Fruit fly (Drosophila melanogaster) whole organism, embryonic: Measurements from ENCODE around the gene Ras85D.

ENCODE experiments used
- Antp ChIP-seq: fragments of 200-800 bp; sonication (Bioruptor generic); optimal IDR thresholded peaks from 3 replicates; lab custom pipeline; 2016; ENCODE audit warnings: missing biosample characterization, missing genetic modification characterization
- Asciz ChIP-seq: fragments of 200-800 bp; sonication (Bioruptor generic); optimal IDR thresholded peaks from 2 replicates; lab custom pipeline; 2017; ENCODE audit warnings: missing biosample characterization, mild to moderate bottlenecking, missing genetic modification characterization, missing genetic modification reagents
- B-H2 ChIP-seq: fragments of 200-800 bp; sonication (Bioruptor generic); optimal IDR thresholded peaks from 2 replicates; lab custom pipeline; 2018; ENCODE audit warnings: missing biosample characterization, mild to moderate bottlenecking, missing genetic modification characterization
- CG10366 ChIP-seq: fragments of 200-800 bp; sonication (Bioruptor generic); IDR thresholded peaks from 2 replicates; pipeline ENCODE4 v1.3.6; 2022; ENCODE audit warnings: missing biosample characterization, missing genetic modification characterization
- CG11398 ChIP-seq: fragments of 200-800 bp; sonication (Bioruptor generic); optimal IDR thresholded peaks from 2 replicates; lab custom pipeline; 2016; ENCODE audit warnings: missing biosample characterization, missing genetic modification characterization
- CG11695 ChIP-seq: fragments of 200-800 bp; sonication (Bioruptor generic); IDR thresholded peaks from 3 replicates; pipeline ENCODE4 v1.3.6; 2022; ENCODE audit warnings: missing biosample characterization, missing genetic modification characterization
- CG1233 ChIP-seq: fragments of 200-800 bp; sonication (Bioruptor generic); optimal IDR thresholded peaks from 4 replicates; lab custom pipeline; 2018; ENCODE audit warnings: missing biosample characterization, mild to moderate bottlenecking, missing genetic modification characterization
- CG13123 ChIP-seq: fragments of 200-800 bp; sonication (Bioruptor generic); optimal IDR thresholded peaks from 2 replicates; lab custom pipeline; 2016; ENCODE audit warnings: missing biosample characterization, missing genetic modification characterization
- CG14441 ChIP-seq: fragments of 200-800 bp; sonication (Bioruptor generic); IDR thresholded peaks from 2 replicates; pipeline ENCODE4 v1.3.6; 2022; ENCODE audit warnings: missing biosample characterization, missing genetic modification characterization
- CG14710 ChIP-seq: fragments of 200-800 bp; sonication (Bioruptor generic); optimal IDR thresholded peaks from 3 replicates; lab custom pipeline; 2019; ENCODE audit warnings: missing biosample characterization, mild to moderate bottlenecking, missing genetic modification characterization, moderate library complexity
- CG15073 ChIP-seq: fragments of 200-800 bp; sonication (Bioruptor generic); optimal IDR thresholded peaks from 2 replicates; lab custom pipeline; 2016; ENCODE audit warnings: missing biosample characterization, missing genetic modification characterization
- CG1832 ChIP-seq: fragments of 200-800 bp; sonication (Bioruptor generic); optimal IDR thresholded peaks from 2 replicates; lab custom pipeline; 2017; ENCODE audit warnings: missing biosample characterization, mild to moderate bottlenecking, missing genetic modification characterization, inconsistent platforms
- CG2712 ChIP-seq: fragments of 200-800 bp; optimal IDR thresholded peaks from 3 replicates; lab custom pipeline; 2019; ENCODE audit warnings: missing biosample characterization, mild to moderate bottlenecking, missing genetic modification characterization, moderate library complexity
- CG31388 ChIP-seq: fragments of 200-800 bp; sonication (Bioruptor generic); optimal IDR thresholded peaks from 2 replicates; lab custom pipeline; 2016; ENCODE audit warnings: missing biosample characterization, missing genetic modification characterization
- CG4617 ChIP-seq: fragments of 200-800 bp; sonication (Bioruptor generic); optimal IDR thresholded peaks from 3 replicates; lab custom pipeline; 2016; ENCODE audit warnings: missing biosample characterization, missing genetic modification characterization, borderline replicate concordance
- CG4820 ChIP-seq: fragments of 200-800 bp; sonication (Bioruptor generic); optimal IDR thresholded peaks from 3 replicates; lab custom pipeline; 2016; ENCODE audit warnings: missing biosample characterization, missing genetic modification characterization
- CG6689 ChIP-seq: fragments of 200-800 bp; sonication (Bioruptor generic); IDR thresholded peaks from 2 replicates; pipeline ENCODE4 v1.3.6; 2022; ENCODE audit warnings: missing biosample characterization, missing genetic modification characterization
- CG6791 ChIP-seq: fragments of 200-800 bp; sonication (Bioruptor generic); IDR thresholded peaks from 3 replicates; pipeline ENCODE4 v1.3.6; 2022; ENCODE audit warnings: missing biosample characterization, missing genetic modification characterization; ENCODE audit not compliant: partially characterized antibody
- CG7357 ChIP-seq: fragments of 200-800 bp; sonication (Bioruptor generic); IDR thresholded peaks from 3 replicates; pipeline ENCODE4 v1.3.6; 2022; ENCODE audit warnings: missing biosample characterization, missing genetic modification characterization
- CG9437 ChIP-seq: fragments of 200-800 bp; sonication (Bioruptor generic); optimal IDR thresholded peaks from 2 replicates; lab custom pipeline; 2018; ENCODE audit warnings: missing biosample characterization, mild to moderate bottlenecking, missing genetic modification characterization
- CG9932 ChIP-seq: fragments of 200-800 bp; sonication (Bioruptor generic); IDR thresholded peaks from 2 replicates; pipeline ENCODE4 v1.3.6; 2022; ENCODE audit warnings: missing biosample characterization, missing genetic modification characterization
- D19A ChIP-seq: fragments of 200-800 bp; optimal IDR thresholded peaks from 3 replicates; lab custom pipeline; 2019; ENCODE audit warnings: missing biosample characterization, mild to moderate bottlenecking, missing genetic modification characterization, moderate library complexity
- Deaf1 ChIP-seq: fragments of 200-800 bp; optimal IDR thresholded peaks from 3 replicates; lab custom pipeline; 2019; ENCODE audit warnings: missing biosample characterization, mild to moderate bottlenecking, missing genetic modification characterization, moderate library complexity
- Doc3 ChIP-seq: fragments of 200-800 bp; sonication (Bioruptor generic); IDR thresholded peaks from 3 replicates; pipeline ENCODE4 v1.3.6; 2022; ENCODE audit warnings: missing biosample characterization, missing genetic modification characterization; ENCODE audit not compliant: partially characterized antibody
- E2f1 ChIP-seq: fragments of 200-800 bp; sonication (Bioruptor generic); IDR thresholded peaks from 2 replicates; pipeline ENCODE4 v1.3.6; 2022; ENCODE audit warnings: missing biosample characterization, missing genetic modification characterization
- Elba2 ChIP-seq: fragments of 200-800 bp; sonication (Bioruptor generic); optimal IDR thresholded peaks from 3 replicates; lab custom pipeline; 2016; ENCODE audit warnings: missing biosample characterization, missing genetic modification characterization
- Hr3 ChIP-seq: fragments of 200-800 bp; sonication (Bioruptor generic); optimal IDR thresholded peaks from 3 replicates; lab custom pipeline; 2016; ENCODE audit warnings: missing biosample characterization, missing genetic modification characterization
- Lim3 ChIP-seq: fragments of 200-800 bp; sonication (Bioruptor generic); IDR thresholded peaks from 2 replicates; pipeline ENCODE4 v1.3.6; 2022; ENCODE audit warnings: missing biosample characterization, missing genetic modification characterization
- Neu2 ChIP-seq: fragments of 200-800 bp; sonication (Bioruptor generic); optimal IDR thresholded peaks from 3 replicates; lab custom pipeline; 2016; ENCODE audit warnings: missing biosample characterization, missing genetic modification characterization, borderline replicate concordance
- Ptx1 ChIP-seq: fragments of 200-800 bp; sonication (Bioruptor generic); IDR thresholded peaks from 2 replicates; pipeline ENCODE4 v1.3.6; 2022; ENCODE audit warnings: missing biosample characterization, missing genetic modification characterization
- Scr ChIP-seq: fragments of 200-800 bp; sonication (Bioruptor generic); IDR thresholded peaks from 2 replicates; pipeline ENCODE4 v1.3.6; 2022; ENCODE audit warnings: missing biosample characterization, missing genetic modification characterization; ENCODE audit not compliant: partially characterized antibody
- Six4 ChIP-seq: fragments of 200-800 bp; sonication (Bioruptor generic); optimal IDR thresholded peaks from 2 replicates; lab custom pipeline; 2016; ENCODE audit warnings: missing biosample characterization, missing genetic modification characterization
- Sox100B ChIP-seq: fragments of 200-800 bp; sonication (Bioruptor generic); optimal IDR thresholded peaks from 3 replicates; lab custom pipeline; 2018; ENCODE audit warnings: missing biosample characterization, mild to moderate bottlenecking, missing genetic modification characterization
- Trl ChIP-seq, 3 experiments: fragments of >200 bp in 2 of 3; fragments of 200-800 bp in 1 of 3; sonication (Bioruptor generic) in 1 of 3; optimal IDR thresholded peaks; 2 replicates in 1 of 3; 3 replicates in 2 of 3; lab custom pipeline; 2016 to 2017; ENCODE audit warnings: missing biosample characterization in 1 of 3, missing genetic modification characterization in 1 of 3
- ab ChIP-seq: fragments of 200-800 bp; sonication (Bioruptor generic); optimal IDR thresholded peaks from 2 replicates; lab custom pipeline; 2016; ENCODE audit warnings: missing biosample characterization, missing genetic modification characterization
- abd-A ChIP-seq: fragments of 200-800 bp; sonication (Bioruptor generic); optimal IDR thresholded peaks from 3 replicates; lab custom pipeline; 2019; ENCODE audit warnings: missing biosample characterization, mild to moderate bottlenecking, missing genetic modification characterization, moderate library complexity
- cas ChIP-seq: fragments of 200-800 bp; sonication (Bioruptor generic); IDR thresholded peaks from 2 replicates; pipeline ENCODE4 v1.3.6; 2022; ENCODE audit warnings: missing biosample characterization, missing genetic modification characterization
- crc ChIP-seq: fragments of 200-800 bp; sonication (Bioruptor generic); optimal IDR thresholded peaks from 2 replicates; lab custom pipeline; 2016; ENCODE audit warnings: missing biosample characterization, missing genetic modification characterization
- dan ChIP-seq: fragments of 200-800 bp; sonication (Bioruptor generic); IDR thresholded peaks from 2 replicates; pipeline ENCODE4 v1.3.6; 2022; ENCODE audit warnings: missing biosample characterization, missing genetic modification characterization
- ems ChIP-seq: fragments of 200-800 bp; sonication (Bioruptor generic); optimal IDR thresholded peaks from 3 replicates; lab custom pipeline; 2016; ENCODE audit warnings: missing biosample characterization, missing genetic modification characterization
- ewg ChIP-seq: fragments of 200-800 bp; sonication (Bioruptor generic); optimal IDR thresholded peaks from 3 replicates; lab custom pipeline; 2017; ENCODE audit warnings: mild to moderate bottlenecking, missing biosample characterization, missing genetic modification reagents, missing genetic modification characterization
- fru ChIP-seq: fragments of >200 bp; optimal IDR thresholded peaks from 2 replicates; lab custom pipeline; 2017
- gsb ChIP-seq: fragments of 200-800 bp; sonication (Bioruptor generic); IDR thresholded peaks from 2 replicates; pipeline ENCODE4 v1.3.6; 2022; ENCODE audit warnings: missing biosample characterization, missing genetic modification characterization
- ken ChIP-seq: fragments of 200-800 bp; sonication (Bioruptor generic); IDR thresholded peaks from 3 replicates; pipeline ENCODE4 v1.3.6; 2022; ENCODE audit warnings: missing biosample characterization, missing genetic modification characterization
- klu ChIP-seq: fragments of 200-800 bp; sonication (Bioruptor generic); IDR thresholded peaks from 2 replicates; pipeline ENCODE4 v1.3.6; 2022; ENCODE audit warnings: missing biosample characterization, missing genetic modification characterization
- lab ChIP-seq: fragments of 200-800 bp; sonication (Bioruptor generic); optimal IDR thresholded peaks from 3 replicates; lab custom pipeline; 2017; ENCODE audit warnings: missing biosample characterization, missing genetic modification characterization, mild to moderate bottlenecking, moderate library complexity, missing genetic modification reagents
- lilli ChIP-seq: fragments of 200-800 bp; sonication (Bioruptor generic); optimal IDR thresholded peaks from 3 replicates; lab custom pipeline; 2016; ENCODE audit warnings: missing biosample characterization, missing genetic modification characterization
- mirr ChIP-seq: fragments of 200-800 bp; sonication (Bioruptor generic); optimal IDR thresholded peaks from 3 replicates; lab custom pipeline; 2018; ENCODE audit warnings: missing biosample characterization, mild to moderate bottlenecking, missing genetic modification characterization
- repo ChIP-seq: fragments of 200-800 bp; sonication (Bioruptor generic); optimal IDR thresholded peaks from 2 replicates; lab custom pipeline; 2016; ENCODE audit warnings: missing biosample characterization, missing genetic modification characterization
- row ChIP-seq: fragments of 200-800 bp; sonication (Bioruptor generic); IDR thresholded peaks from 3 replicates; pipeline ENCODE4 v1.3.6; 2022; ENCODE audit warnings: missing biosample characterization, missing genetic modification characterization
- so ChIP-seq: fragments of 200-800 bp; sonication (Bioruptor generic); IDR thresholded peaks from 3 replicates; pipeline ENCODE4 v1.3.6; 2022; ENCODE audit warnings: missing biosample characterization, missing genetic modification characterization
- usp ChIP-seq: fragments of >200 bp; optimal IDR thresholded peaks from 2 replicates; lab custom pipeline; 2017; ENCODE audit warnings: missing biosample characterization, missing genetic modification characterization

The Ras85D gene

DNA sequence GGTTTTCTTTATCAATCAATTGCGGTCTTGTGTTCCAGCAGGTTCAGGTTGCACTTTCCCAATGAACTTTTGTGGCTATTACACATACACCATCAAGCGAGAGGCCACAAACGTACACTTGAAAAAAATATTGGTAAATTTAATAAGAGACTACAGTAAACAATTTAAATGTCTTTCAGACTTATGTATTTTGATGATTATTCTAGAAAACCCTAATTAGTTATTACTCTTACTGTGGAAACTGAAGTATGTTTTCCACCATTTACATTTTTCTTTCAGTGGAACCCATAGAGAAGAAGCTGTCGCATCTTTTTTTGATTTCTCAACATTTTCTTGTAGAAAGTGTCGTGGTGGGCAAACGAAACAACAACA is 21.2 kb upstream of the Ras85D start (continued):
- TF ChIP-seq CG31388 (GFP tag; lab: Kevin White, UChicago) (peak; percentile 86), CG1233 (GFP tag; lab: Kevin White, UChicago) (peak; percentile 88), Elba2 (GFP tag; lab: Kevin White, UChicago) (no peak), ewg (peak; percentile 91), ab (peak; percentile 50), fru (lab: Kevin White, UChicago) (no peak), Ptx1 (GFP tag; lab: Robert Waterston, UW) (peak; percentile 92), ems (GFP tag; lab: Kevin White, UChicago) (peak; percentile 9), Trl (optimal IDR thresholded peaks at IDR 0.05; lab: Kevin White, UChicago) (no peak), Trl (GFP tag; optimal IDR thresholded peaks at IDR 0.05; lab: Kevin White, UChicago) (peak; percentile 88), row (peak; percentile 88), klu (GFP tag; lab: Robert Waterston, UW) (peak; percentile 70), lilli (GFP tag; lab: Kevin White, UChicago) (peak; percentile 88), CG14710 (tag; lab: Kevin White, UChicago) (peak; percentile 92), CG14441 (GFP tag; lab: Robert Waterston, UW) (peak; percentile 91), gsb (GFP tag; lab: Robert Waterston, UW) (peak; percentile 78), Scr (no peak), Lim3 (no peak), lab (GFP tag; lab: Kevin White, UChicago) (peak; percentile 93), CG1832 (no peak), Hr3 (GFP tag; lab: Kevin White, UChicago) (peak; percentile 92), Sox100B (peak; percentile 94), Asciz (peak; percentile 96), CG11695 (GFP tag; lab: Robert Waterston, UW) (peak; percentile 90), crc (GFP tag; lab: Kevin White, UChicago) (peak; percentile 84), usp (no peak), repo (GFP tag; lab: Kevin White, UChicago) (peak; percentile 86), CG10366 (GFP tag; lab: Robert Waterston, UW) (peak; percentile 93), CG7357 (GFP tag; lab: Robert Waterston, UW) (peak; percentile 82), D19A (tag; lab: Kevin White, UChicago) (peak; percentile 91), CG2712 (peak; percentile 96), CG9932 (GFP tag; lab: Robert Waterston, UW) (no peak; the same call in 1 of the 2 replicates), Antp (peak; percentile 86), dan (GFP tag; lab: Robert Waterston, UW) (no peak), CG9437 (GFP tag; lab: Kevin White, UChicago) (peak; percentile 90), CG6791 (GFP tag; lab: Robert Waterston, UW) (no peak), ken (GFP tag; lab: Robert Waterston, UW) (peak; percentile 95), B-H2 (peak; percentile 32), Deaf1 (tag; lab: Kevin White, UChicago) (no peak), CG6689 (peak; percentile 91), CG11398 (peak; percentile 94), CG13123 (GFP tag; lab: Kevin White, UChicago) (peak; percentile 83), abd-A (tag; lab: Kevin White, UChicago) (no peak), so (peak; percentile 90), Neu2 (peak; percentile 4), Six4 (peak; percentile 91), cas (GFP tag; lab: Robert Waterston, UW) (0 out of 2 replicates have a peak, but pooled peaks have one; percentile 35), E2f1 (GFP tag; lab: Robert Waterston, UW) (peak; percentile 91), mirr (no peak), CG4820 (GFP tag; lab: Kevin White, UChicago) (peak; percentile 91), Doc3 (no peak), CG4617 (GFP tag; lab: Kevin White, UChicago) (peak; percentile 55), CG15073 (peak; percentile 76)
